Fruit fly (Drosophila melanogaster): ENCODE data around the gene Ssdp.

Gene Ssdp

dm6 chr3R:18223434-18223833 is 24.0 kb upstream of the Ssdp start, which contains the start of the genes mTerf5 and Non3 (continued):
- TF ChIP-seq CG18599 (GFP tag; optimal IDR thresholded peaks at IDR 0.05) (peak; percentile 63), eyg (GFP tag; optimal IDR thresholded peaks at IDR 0.05) (no peak), CG6654 (GFP tag; optimal IDR thresholded peaks at IDR 0.05) (no peak), schlank (tag; optimal IDR thresholded peaks at IDR 0.05) (no peak), CG11247 (GFP tag; IDR thresholded peaks at IDR 0.05) (no peak), unc-4 (GFP tag; IDR thresholded peaks at IDR 0.05; ENCODE audit: partially characterized antibody) (peak; percentile 90), CG4617 (GFP tag; optimal IDR thresholded peaks at IDR 0.05; ENCODE audit: borderline replicate concordance) (peak; percentile 61), CG4424 (GFP tag; optimal IDR thresholded peaks at IDR 0.05) (peak; percentile 43), Dek (tag; optimal IDR thresholded peaks at IDR 0.05) (peak; percentile 36), CG13624 (GFP tag; optimal IDR thresholded peaks at IDR 0.05) (no peak), Antp (GFP tag; optimal IDR thresholded peaks at IDR 0.05) (no peak), jigr1 (GFP tag; IDR thresholded peaks at IDR 0.05) (no peak), CG17912 (GFP tag; optimal IDR thresholded peaks at IDR 0.05) (peak; percentile 22), peb (GFP tag; IDR thresholded peaks at IDR 0.05) (peak; percentile 17; the same call in 1 of the 2 replicates), CG12071 (GFP tag; optimal IDR thresholded peaks at IDR 0.05) (no peak), Xrp1 (GFP tag; IDR thresholded peaks at IDR 0.05) (peak; percentile 73), CG10209 (GFP tag; optimal IDR thresholded peaks at IDR 0.05) (peak; percentile 44), p53 (GFP tag; optimal IDR thresholded peaks at IDR 0.05) (no peak), CG7963 (GFP tag; IDR thresholded peaks at IDR 0.05; ENCODE audit: partially characterized antibody) (peak; percentile 76; the same call in 2 of the 3 replicates), bowl (GFP tag; IDR thresholded peaks at IDR 0.05) (no peak), yki (optimal IDR thresholded peaks at IDR 0.05) (no peak), CG17612 (GFP tag; IDR thresholded peaks at IDR 0.05) (no peak), CG30431 (GFP tag; optimal IDR thresholded peaks at IDR 0.05) (peak; percentile 12), bbx (GFP tag; IDR thresholded peaks at IDR 0.05; ENCODE audit: partially characterized antibody) (peak; percentile 72; the same call in 1 of the 2 replicates), sima (GFP tag; optimal IDR thresholded peaks at IDR 0.05) (no peak), dimm (GFP tag; IDR thresholded peaks at IDR 0.05) (no peak), CG7839 (tag; optimal IDR thresholded peaks at IDR 0.05) (peak; percentile 63), Sry-β (GFP tag; optimal IDR thresholded peaks at IDR 0.05) (peak; percentile 6), Mrtf (GFP tag; IDR thresholded peaks at IDR 0.05) (no peak), CG12219 (GFP tag; optimal IDR thresholded peaks at IDR 0.05) (no peak), dysf (GFP tag; IDR thresholded peaks at IDR 0.05) (0 out of 3 replicates have a peak, but pooled peaks have one; percentile 36), CG6765 (GFP tag; optimal IDR thresholded peaks at IDR 0.05) (no peak), CG11398 (GFP tag; optimal IDR thresholded peaks at IDR 0.05) (no peak), Bgb (GFP tag; IDR thresholded peaks at IDR 0.05; ENCODE audit: partially characterized antibody) (peak; percentile 85), z (GFP tag; IDR thresholded peaks at IDR 0.05) (no peak), ham (GFP tag; IDR thresholded peaks at IDR 0.05) (no peak), BtbVII (GFP tag; optimal IDR thresholded peaks at IDR 0.05) (no peak), CG3995 (GFP tag; optimal IDR thresholded peaks at IDR 0.05) (no peak), Dll (GFP tag; IDR thresholded peaks at IDR 0.05; ENCODE audit: partially characterized antibody) (peak; percentile 95), ftz-f1 (GFP tag; optimal IDR thresholded peaks at IDR 0.05) (no peak), CG4404 (GFP tag; IDR thresholded peaks at IDR 0.05) (peak; percentile 34; the same call in 1 of the 2 replicates), Hr3 (GFP tag; optimal IDR thresholded peaks at IDR 0.05) (peak; percentile 73), cas (GFP tag; IDR thresholded peaks at IDR 0.05) (no peak), hbn (GFP tag; IDR thresholded peaks at IDR 0.05; ENCODE audit: partially characterized antibody) (peak; percentile 83), CG7786 (GFP tag; optimal IDR thresholded peaks at IDR 0.05) (peak; percentile 7), CG13123 (GFP tag; optimal IDR thresholded peaks at IDR 0.05) (peak; percentile 38), klu (GFP tag; IDR thresholded peaks at IDR 0.05) (no peak), CG1832 (GFP tag; optimal IDR thresholded peaks at IDR 0.05) (no peak), CG16815 (GFP tag; optimal IDR thresholded peaks at IDR 0.05) (peak; percentile 17), CG10543 (GFP tag; optimal IDR thresholded peaks at IDR 0.05) (peak; percentile 33), wek (GFP tag; optimal IDR thresholded peaks at IDR 0.05) (no peak)

Data from whole organism, embryonic.